Worm (Caenorhabditis elegans) whole organism, late embryonic: Measurements from ENCODE around the gene cpf-1.

ENCODE experiments used
- C08G9.2 ChIP-seq: sonication (generic microtip); optimal IDR thresholded peaks from 2 replicates; lab custom pipeline; 2016; ENCODE audit warnings: mild to moderate bottlenecking, missing genetic modification characterization, moderate library complexity, missing compliant biosample characterization
- F13H6.1 ChIP-seq: sonication (generic microtip); optimal IDR thresholded peaks from 2 replicates; lab custom pipeline; 2016; ENCODE audit warnings: missing genetic modification characterization, missing compliant biosample characterization
- K02D7.2 ChIP-seq: sonication (generic microtip); optimal IDR thresholded peaks from 2 replicates; lab custom pipeline; 2017; ENCODE audit warnings: mild to moderate bottlenecking, missing genetic modification characterization, missing compliant biosample characterization
- T23F11.4 ChIP-seq: fragments of 200-800 bp; sonication (Bioruptor generic); optimal IDR thresholded peaks from 2 replicates; lab custom pipeline; 2018; ENCODE audit warnings: mild to moderate bottlenecking, missing genetic modification characterization, missing compliant biosample characterization
- Y22D7AL.16 ChIP-seq: sonication (generic microtip); optimal IDR thresholded peaks from 2 replicates; lab custom pipeline; 2016; ENCODE audit warnings: missing genetic modification characterization, missing compliant biosample characterization
- ahr-1 ChIP-seq: sonication (generic microtip); optimal IDR thresholded peaks from 2 replicates; lab custom pipeline; 2016; ENCODE audit warnings: missing genetic modification characterization, missing compliant biosample characterization
- ceh-14 ChIP-seq: sonication (generic microtip); optimal IDR thresholded peaks from 2 replicates; lab custom pipeline; 2016; ENCODE audit warnings: missing genotype, missing genetic modification characterization, missing compliant biosample characterization
- ceh-18 ChIP-seq: sonication (generic microtip); optimal IDR thresholded peaks from 2 replicates; lab custom pipeline; 2016; ENCODE audit warnings: missing genetic modification characterization, missing compliant biosample characterization
- ceh-19 ChIP-seq: fragments of 200-800 bp; sonication (Bioruptor generic); optimal IDR thresholded peaks from 2 replicates; lab custom pipeline; 2018; ENCODE audit warnings: mild to moderate bottlenecking, missing genetic modification characterization, missing compliant biosample characterization
- ceh-2 ChIP-seq: sonication (generic microtip); optimal IDR thresholded peaks from 2 replicates; lab custom pipeline; 2016; ENCODE audit warnings: missing genotype, missing genetic modification characterization, missing compliant biosample characterization
- ceh-22 ChIP-seq: sonication (generic microtip); optimal IDR thresholded peaks from 2 replicates; lab custom pipeline; 2017; ENCODE audit warnings: missing biosample characterization, missing genetic modification characterization
- ceh-30 ChIP-seq: fragments of 150-350 bp; optimal IDR thresholded peaks from 2 replicates; lab custom pipeline; 2014; ENCODE audit warnings: missing biosample characterization, missing genetic modification characterization
- ceh-34 ChIP-seq: sonication (generic microtip); optimal IDR thresholded peaks from 2 replicates; lab custom pipeline; 2016; ENCODE audit warnings: mild to moderate bottlenecking, missing genetic modification characterization, missing compliant biosample characterization
- ceh-45 ChIP-seq: fragments of 200-800 bp; sonication (Bioruptor generic); IDR thresholded peaks from 2 replicates; pipeline ENCODE4 v1.3.6; 2022; ENCODE audit warnings: missing genetic modification reagents, missing genetic modification characterization, missing compliant biosample characterization
- ceh-6 ChIP-seq: fragments of 200-800 bp; sonication (Bioruptor generic); optimal IDR thresholded peaks from 2 replicates; lab custom pipeline; 2018; ENCODE audit warnings: mild to moderate bottlenecking, missing genetic modification characterization, missing compliant biosample characterization
- che-1 ChIP-seq: sonication (generic microtip); optimal IDR thresholded peaks from 2 replicates; lab custom pipeline; 2016; ENCODE audit warnings: mild to moderate bottlenecking, missing genetic modification characterization, missing compliant biosample characterization
- dve-1 ChIP-seq: sonication (generic microtip); optimal IDR thresholded peaks from 2 replicates; lab custom pipeline; 2017; ENCODE audit warnings: antibody characterized with exemption, mild to moderate bottlenecking, missing genetic modification characterization, missing compliant biosample characterization
- elt-2 ChIP-seq: sonication (generic microtip); optimal IDR thresholded peaks from 2 replicates; lab custom pipeline; 2016; ENCODE audit warnings: missing genetic modification reagents, missing genetic modification characterization, missing compliant biosample characterization
- elt-4 ChIP-seq: sonication (generic microtip); optimal IDR thresholded peaks from 2 replicates; lab custom pipeline; 2016; ENCODE audit warnings: missing genetic modification characterization, missing compliant biosample characterization
- ets-4 ChIP-seq: sonication (generic microtip); optimal IDR thresholded peaks from 2 replicates; lab custom pipeline; 2016; ENCODE audit warnings: missing genetic modification characterization, missing compliant biosample characterization
- fkh-6 ChIP-seq: sonication (generic microtip); optimal IDR thresholded peaks from 2 replicates; lab custom pipeline; 2016; ENCODE audit warnings: missing genetic modification characterization, missing compliant biosample characterization
- gmeb-2 ChIP-seq: sonication (generic microtip); optimal IDR thresholded peaks from 2 replicates; lab custom pipeline; 2016; ENCODE audit warnings: missing genetic modification characterization, inconsistent platforms, missing compliant biosample characterization
- hlh-13 ChIP-seq: fragments of 200-800 bp; sonication (Bioruptor generic); optimal IDR thresholded peaks from 2 replicates; lab custom pipeline; 2018; ENCODE audit warnings: mild to moderate bottlenecking, missing genetic modification characterization, missing compliant biosample characterization
- hlh-15 ChIP-seq: sonication (generic microtip); optimal IDR thresholded peaks from 2 replicates; lab custom pipeline; 2016; ENCODE audit warnings: missing genetic modification characterization, missing compliant biosample characterization
- hlh-30 ChIP-seq: sonication (generic microtip); optimal IDR thresholded peaks from 2 replicates; lab custom pipeline; 2017; ENCODE audit warnings: antibody characterized with exemption, missing genetic modification characterization, missing compliant biosample characterization; ENCODE audit not compliant: insufficient read depth
- hlh-8 ChIP-seq: sonication (generic microtip); optimal IDR thresholded peaks from 2 replicates; lab custom pipeline; 2016; ENCODE audit warnings: missing genotype, missing genetic modification characterization, missing compliant biosample characterization
- lim-6 ChIP-seq: sonication (generic microtip); optimal IDR thresholded peaks from 2 replicates; lab custom pipeline; 2016; ENCODE audit warnings: missing genetic modification characterization, missing compliant biosample characterization
- lin-11 ChIP-seq: fragments of 200-800 bp; sonication (Bioruptor generic); optimal IDR thresholded peaks from 2 replicates; lab custom pipeline; 2018; ENCODE audit warnings: mild to moderate bottlenecking, missing genetic modification characterization, missing compliant biosample characterization
- nhr-11 ChIP-seq: fragments of 150-350 bp; optimal IDR thresholded peaks from 2 replicates; lab custom pipeline; 2014; ENCODE audit warnings: missing biosample characterization, missing genetic modification characterization
- nhr-232 ChIP-seq: sonication (generic microtip); optimal IDR thresholded peaks from 2 replicates; lab custom pipeline; 2016; ENCODE audit warnings: missing genetic modification characterization, missing compliant biosample characterization
- npax-4 ChIP-seq: sonication (generic microtip); optimal IDR thresholded peaks from 2 replicates; lab custom pipeline; 2016; ENCODE audit warnings: missing genetic modification characterization, missing compliant biosample characterization
- odd-2 ChIP-seq: sonication (generic microtip); optimal IDR thresholded peaks from 2 replicates; lab custom pipeline; 2017; ENCODE audit warnings: antibody characterized with exemption, mild to moderate bottlenecking, missing genetic modification characterization, missing compliant biosample characterization
- pag-3 ChIP-seq: sonication (generic microtip); optimal IDR thresholded peaks from 2 replicates; lab custom pipeline; 2016; ENCODE audit warnings: missing compliant biosample characterization, missing genetic modification characterization, borderline replicate concordance
- pax-1 ChIP-seq: fragments of 150-350 bp; optimal IDR thresholded peaks from 2 replicates; lab custom pipeline; 2014; ENCODE audit warnings: missing biosample characterization, missing genetic modification characterization
- pros-1 ChIP-seq: fragments of 150-350 bp; optimal IDR thresholded peaks from 2 replicates; lab custom pipeline; 2014; ENCODE audit warnings: missing biosample characterization, missing genetic modification reagents, missing genetic modification characterization
- sox-4 ChIP-seq: sonication (generic microtip); optimal IDR thresholded peaks from 2 replicates; lab custom pipeline; 2017; ENCODE audit warnings: mild to moderate bottlenecking, missing genetic modification characterization, inconsistent platforms, missing compliant biosample characterization
- tbx-2 ChIP-seq: sonication (generic microtip); optimal IDR thresholded peaks from 2 replicates; lab custom pipeline; 2016; ENCODE audit warnings: missing genetic modification characterization, missing compliant biosample characterization
- tbx-7 ChIP-seq: sonication (generic microtip); optimal IDR thresholded peaks from 2 replicates; lab custom pipeline; 2016; ENCODE audit warnings: missing genotype, missing genetic modification characterization, missing compliant biosample characterization
- ttx-3 ChIP-seq: sonication (generic microtip); optimal IDR thresholded peaks from 2 replicates; lab custom pipeline; 2016; ENCODE audit warnings: missing genetic modification reagents, missing genetic modification characterization, missing compliant biosample characterization
- unc-3 ChIP-seq, 2 experiments: fragments of 200-800 bp in 1 of 2; sonication (Bioruptor generic) in 1 of 2; sonication (generic microtip) in 1 of 2; conservative IDR thresholded peaks in 1 of 2; optimal IDR thresholded peaks in 1 of 2; 2 replicates each; pipeline versions ENCODE4 v1.3.6 to Lab custom; 2016 to 2022; ENCODE audit warnings: missing compliant biosample characterization in 2 of 2, missing genetic modification characterization in 2 of 2, missing genetic modification reagents in 1 of 2
- unc-86 ChIP-seq: sonication (generic microtip); optimal IDR thresholded peaks from 2 replicates; lab custom pipeline; 2016; ENCODE audit warnings: missing genetic modification characterization, missing compliant biosample characterization
- zip-5 ChIP-seq: sonication (generic microtip); optimal IDR thresholded peaks from 2 replicates; lab custom pipeline; 2016; ENCODE audit warnings: missing genetic modification characterization, missing compliant biosample characterization
- ztf-16 ChIP-seq: sonication (generic microtip); optimal IDR thresholded peaks from 2 replicates; lab custom pipeline; 2017; ENCODE audit warnings: missing genetic modification characterization, missing compliant biosample characterization

Gene cpf-1

DNA sequence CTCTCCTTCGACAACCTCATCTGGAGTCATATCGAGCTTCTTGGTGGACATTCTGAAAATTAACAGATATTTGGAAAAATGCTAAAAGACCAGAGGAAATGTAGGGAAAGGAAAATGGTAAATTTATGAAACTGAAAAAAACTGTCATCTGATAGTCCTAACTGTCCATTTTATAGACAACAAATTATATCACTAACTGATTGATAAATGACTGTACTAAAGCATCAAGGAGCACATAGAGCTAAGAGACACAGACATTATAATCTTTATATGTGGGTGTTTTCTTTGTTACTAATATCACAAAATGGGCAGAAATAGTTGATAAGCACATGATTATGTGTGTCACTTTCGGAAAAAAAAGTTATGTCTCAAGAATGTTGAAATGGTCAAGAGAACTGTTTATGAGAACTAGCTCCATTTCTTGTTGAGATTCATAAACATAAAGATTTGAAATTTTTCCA, 35.4 kb downstream of the cpf-1 start, which contains the start of gene F54C9.3:
Gene F54C9.3, minus strand, starts transcription at position 51 of the 461 bp plus-strand sequence.
- TF ChIP-seq tbx-2 (tag; lab: Kevin White, UChicago) (no peak), F13H6.1 (tag; lab: Kevin White, UChicago) (no peak), elt-2 (tag; lab: Kevin White, UChicago) (peak; percentile 74), dve-1 (tag; lab: Kevin White, UChicago) (peak; percentile 1), lim-6 (tag; lab: Kevin White, UChicago) (no peak)

DNA sequence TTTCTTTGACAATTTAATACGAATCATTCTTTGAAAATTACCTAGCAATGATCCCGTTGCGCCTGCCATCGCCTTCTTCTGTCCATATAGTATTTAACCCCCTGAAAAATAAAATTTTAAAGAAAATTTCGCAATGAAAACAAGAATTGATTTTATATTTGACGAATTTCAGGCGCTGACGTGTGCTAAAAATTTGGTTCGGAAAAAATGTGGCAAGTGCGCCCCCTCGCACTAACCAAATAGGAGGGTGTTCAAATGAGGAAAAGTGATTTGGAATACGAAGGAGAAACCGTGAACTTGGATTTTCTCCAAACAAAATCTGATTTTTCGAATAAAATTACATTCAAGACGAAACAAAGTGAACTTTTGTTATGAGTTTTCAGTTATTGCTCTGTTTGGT, 36.2 kb downstream of the cpf-1 start, which contains the start of gene stc-1:
Gene stc-1, minus strand, starts transcription at position 101 of the 400 bp plus-strand sequence.
- TF ChIP-seq elt-2 (tag; lab: Kevin White, UChicago) (peak; percentile 3), T23F11.4 (no peak)

DNA sequence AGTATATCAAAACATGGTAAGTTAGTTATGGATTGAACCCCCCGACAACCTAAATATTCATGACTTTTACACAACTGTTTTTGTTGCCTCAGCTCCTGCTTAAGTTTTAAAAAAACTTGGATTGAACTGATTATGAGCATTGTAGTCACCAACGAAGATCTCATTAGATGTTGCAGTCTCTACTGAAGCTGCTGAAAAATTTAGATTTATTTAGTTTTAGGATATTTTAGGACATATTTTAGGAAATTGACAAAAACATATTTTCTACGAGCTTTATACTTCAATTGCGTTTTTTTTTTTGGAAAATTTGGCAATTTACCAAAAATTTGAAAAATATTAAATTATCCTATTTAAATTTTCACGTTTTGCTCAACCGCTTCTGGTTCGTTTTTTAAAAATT, 40.2 kb downstream of the cpf-1 start, which contains the start of gene F54C9.14:
Gene F54C9.14, plus strand, starts transcription at position 301 of the 400 bp plus-strand sequence.
- no peak for TF ChIP-seq ceh-22 (tag; lab: Kevin White, UChicago)
- no peak for TF ChIP-seq C08G9.2 (tag; lab: Kevin White, UChicago)
- no peak for TF ChIP-seq lin-11 (tag; lab: Kevin White, UChicago)
- TF ChIP-seq nhr-11 (tag; lab: Kevin White, UChicago): no peak
- TF ChIP-seq ztf-16 (tag; lab: Kevin White, UChicago): no peak
- no peak for TF ChIP-seq gmeb-2 (tag; lab: Kevin White, UChicago)
- TF ChIP-seq ahr-1 (tag; lab: Kevin White, UChicago): no peak
- no peak for TF ChIP-seq nhr-232
- no peak for TF ChIP-seq Y22D7AL.16 (tag; lab: Kevin White, UChicago)
- TF ChIP-seq pros-1 (tag; lab: Kevin White, UChicago): no peak
- no peak for TF ChIP-seq ceh-2 (tag; lab: Kevin White, UChicago)
- TF ChIP-seq elt-4 (tag; lab: Kevin White, UChicago): no peak
- TF ChIP-seq ceh-6: no peak
- no peak for TF ChIP-seq ceh-14 (tag; lab: Kevin White, UChicago)
- TF ChIP-seq, all 69 proteins: peak for 0

DNA sequence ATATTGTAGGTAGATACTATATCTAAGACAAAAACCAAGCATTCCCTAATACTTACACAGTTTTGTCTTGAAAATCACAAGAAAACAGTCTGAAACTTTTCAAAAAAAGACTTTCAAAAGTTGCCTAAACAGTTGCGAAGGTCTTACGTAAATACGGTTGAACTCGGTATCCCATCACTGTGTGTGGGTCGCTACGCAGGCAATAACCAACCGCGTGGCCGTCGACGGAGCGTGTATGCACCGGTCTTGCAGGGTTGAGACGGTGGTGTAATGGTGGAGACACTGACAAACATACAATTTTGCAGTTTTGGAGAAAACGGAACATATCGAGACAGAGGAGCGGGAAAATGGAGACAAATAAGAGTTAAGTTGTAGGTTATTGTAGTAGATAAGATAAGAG, 41.0 kb downstream of the cpf-1 start, which contains the start of gene iff-2:
Gene iff-2, minus strand, starts transcription at position 141 of the 400 bp plus-strand sequence.
- TF ChIP-seq sox-4 (tag; lab: Kevin White, UChicago): peak; percentile 50
- no peak for TF ChIP-seq gmeb-2 (tag; lab: Kevin White, UChicago)
- peak; percentile 50 for TF ChIP-seq hlh-8 (tag; lab: Kevin White, UChicago)
- TF ChIP-seq hlh-13 (GFP tag; lab: Kevin White, UChicago): no peak
- TF ChIP-seq fkh-6 (tag; lab: Kevin White, UChicago): peak; percentile 68
- peak; percentile 62 for TF ChIP-seq nhr-11 (tag; lab: Kevin White, UChicago)
- TF ChIP-seq ahr-1 (tag; lab: Kevin White, UChicago): no peak
- peak; percentile 62; the same call in 1 of the 2 replicates for TF ChIP-seq ceh-45 (GFP tag; lab: Robert Waterston, UW)
- peak; percentile 100 for TF ChIP-seq hlh-30 (tag; lab: Kevin White, UChicago)
- peak; percentile 43; the same call in 1 of the 2 replicates for TF ChIP-seq unc-3 (GFP tag; conservative IDR thresholded peaks at IDR 0.05; lab: Robert Waterston, UW)
- TF ChIP-seq unc-3 (tag; optimal IDR thresholded peaks at IDR 0.05; lab: Kevin White, UChicago): peak; percentile 48
- TF ChIP-seq ceh-14 (tag; lab: Kevin White, UChicago): peak; percentile 83
- peak; percentile 83 for TF ChIP-seq pax-1 (tag; lab: Kevin White, UChicago)
- TF ChIP-seq ets-4 (tag; lab: Kevin White, UChicago): peak; percentile 89
- peak; percentile 66 for TF ChIP-seq F13H6.1 (tag; lab: Kevin White, UChicago)
- peak; percentile 83 for TF ChIP-seq ztf-16 (tag; lab: Kevin White, UChicago)
- TF ChIP-seq zip-5 (tag; lab: Kevin White, UChicago): no peak
- peak; percentile 14 for TF ChIP-seq K02D7.2 (tag; lab: Kevin White, UChicago)
- peak; percentile 62 for TF ChIP-seq ceh-19 (GFP tag; lab: Kevin White, UChicago)
- no peak for TF ChIP-seq che-1 (tag; lab: Kevin White, UChicago)
- peak; percentile 76 for TF ChIP-seq unc-86
- peak; percentile 37 for TF ChIP-seq ttx-3 (tag; lab: Kevin White, UChicago)
- TF ChIP-seq C08G9.2 (tag; lab: Kevin White, UChicago): peak; percentile 65
- TF ChIP-seq hlh-15: no peak
- TF ChIP-seq ceh-2 (tag; lab: Kevin White, UChicago): peak; percentile 76
- peak; percentile 67 for TF ChIP-seq ceh-22 (tag; lab: Kevin White, UChicago)
- TF ChIP-seq ceh-34: peak; percentile 96
- TF ChIP-seq odd-2 (tag; lab: Kevin White, UChicago): peak; percentile 41
- TF ChIP-seq tbx-7: peak; percentile 48
- TF ChIP-seq lin-11 (tag; lab: Kevin White, UChicago): peak; percentile 13
- peak; percentile 39 for TF ChIP-seq ceh-30 (tag; lab: Kevin White, UChicago)
- no peak for TF ChIP-seq npax-4 (tag; lab: Kevin White, UChicago)
- TF ChIP-seq pag-3 (tag; lab: Kevin White, UChicago): no peak
- peak; percentile 99 for TF ChIP-seq ceh-18 (tag; lab: Kevin White, UChicago)
- peak; percentile 97 for TF ChIP-seq tbx-2 (tag; lab: Kevin White, UChicago)
